Worm (Caenorhabditis elegans) whole organism, L1 larva: Measurements from ENCODE around the gene golg-2.

Source experiments
- C16A3.4 ChIP-seq: fragments of 150-350 bp; optimal IDR thresholded peaks from 2 replicates; lab custom pipeline; 2014; ENCODE audit warnings: missing biosample characterization, missing genetic modification characterization
- C34B4.2 ChIP-seq: sonication (generic microtip); optimal IDR thresholded peaks from 2 replicates; lab custom pipeline; 2017; ENCODE audit warnings: mild to moderate bottlenecking, missing genetic modification characterization, missing compliant biosample characterization
- F16B12.6 ChIP-seq: fragments of 150-350 bp; optimal IDR thresholded peaks from 2 replicates; lab custom pipeline; 2014; ENCODE audit warnings: missing biosample characterization, missing genetic modification characterization
- alr-1 ChIP-seq: fragments of 200-800 bp; sonication (Bioruptor generic); optimal IDR thresholded peaks from 2 replicates; lab custom pipeline; 2018; ENCODE audit warnings: borderline replicate concordance, mild to moderate bottlenecking, missing genetic modification characterization, missing compliant biosample characterization
- blmp-1 ChIP-seq: fragments of 150-350 bp; optimal IDR thresholded peaks from 2 replicates; lab custom pipeline; 2014; ENCODE audit warnings: missing biosample characterization, missing genetic modification characterization
- ces-1 ChIP-seq: fragments of 150-350 bp; optimal IDR thresholded peaks from 2 replicates; lab custom pipeline; 2014; ENCODE audit warnings: missing biosample characterization, missing genetic modification reagents, missing genetic modification characterization
- dsc-1 ChIP-seq: sonication (generic microtip); optimal IDR thresholded peaks from 2 replicates; lab custom pipeline; 2016; ENCODE audit warnings: mild to moderate bottlenecking, missing genetic modification characterization, missing compliant biosample characterization
- efl-1 ChIP-seq, 4 experiments: fragments of 150-350 bp; optimal IDR thresholded peaks in 3 of 4; peaks in 1 of 4; 1 replicate in 1 of 4; 2 replicates in 3 of 4; lab custom pipeline; 2014; ENCODE audit warnings: missing biosample characterization in 2 of 4, missing genetic modification characterization in 2 of 4, missing genetic modification reagents in 2 of 4
- efl-3 ChIP-seq: fragments of 200-800 bp; sonication (Bioruptor generic); optimal IDR thresholded peaks from 2 replicates; lab custom pipeline; 2018; ENCODE audit warnings: mild to moderate bottlenecking, missing genetic modification characterization, missing compliant biosample characterization
- fkh-10 ChIP-seq: sonication (generic microtip); optimal IDR thresholded peaks from 2 replicates; lab custom pipeline; 2017; ENCODE audit warnings: missing biosample characterization, missing genetic modification reagents, missing genetic modification characterization
- hlh-17 ChIP-seq: fragments of 200-800 bp; sonication (Bioruptor generic); optimal IDR thresholded peaks from 2 replicates; lab custom pipeline; 2018; ENCODE audit warnings: missing genetic modification characterization, mild to moderate bottlenecking, missing compliant biosample characterization, moderate library complexity, borderline replicate concordance
- hlh-4 ChIP-seq: sonication (generic microtip); optimal IDR thresholded peaks from 2 replicates; lab custom pipeline; 2016; ENCODE audit warnings: mild to moderate bottlenecking, missing genetic modification characterization, missing compliant biosample characterization
- irx-1 ChIP-seq: sonication (generic microtip); optimal IDR thresholded peaks from 2 replicates; lab custom pipeline; 2016; ENCODE audit warnings: missing genetic modification characterization, missing compliant biosample characterization
- isw-1 ChIP-seq: fragments of 200-800 bp; sonication (Bioruptor generic); IDR thresholded peaks from 2 replicates; pipeline ENCODE4 v1.3.6; 2022; ENCODE audit warnings: missing genetic modification characterization, missing compliant biosample characterization
- jun-1 ChIP-seq: fragments of 150-350 bp; optimal IDR thresholded peaks from 2 replicates; lab custom pipeline; 2014; ENCODE audit warnings: missing biosample characterization, missing genetic modification reagents, missing genetic modification characterization
- lin-14 ChIP-seq: fragments of 200-800 bp; sonication (Bioruptor generic); optimal IDR thresholded peaks from 2 replicates; lab custom pipeline; 2018; ENCODE audit warnings: mild to moderate bottlenecking, missing genetic modification characterization, moderate library complexity, missing compliant biosample characterization
- lin-15B ChIP-seq: fragments of 150-350 bp; sonication (generic microtip); optimal IDR thresholded peaks from 3 replicates; lab custom pipeline; 2014; ENCODE audit warnings: missing biosample characterization, missing genetic modification characterization
- lin-35 ChIP-seq, 2 experiments: fragments of 150-350 bp; optimal IDR thresholded peaks; 2 replicates each; lab custom pipeline; 2014; ENCODE audit warnings: missing biosample characterization in 2 of 2, missing genetic modification characterization in 2 of 2, missing genetic modification reagents in 2 of 2
- lir-3 ChIP-seq: sonication (generic microtip); optimal IDR thresholded peaks from 2 replicates; lab custom pipeline; 2016; ENCODE audit warnings: mild to moderate bottlenecking, missing genetic modification characterization, moderate library complexity, missing compliant biosample characterization; ENCODE audit not compliant: poor library complexity
- mab-9 ChIP-seq: fragments of 200-800 bp; sonication (Bioruptor generic); IDR thresholded peaks from 2 replicates; pipeline ENCODE4 v1.3.6; 2022; ENCODE audit warnings: missing genetic modification reagents, missing genetic modification characterization, missing compliant biosample characterization
- mep-1 ChIP-seq: fragments of 150-350 bp; optimal IDR thresholded peaks from 2 replicates; lab custom pipeline; 2014; ENCODE audit warnings: missing biosample characterization, missing genetic modification characterization
- nhr-19 ChIP-seq: fragments of 200-800 bp; sonication (Bioruptor generic); conservative IDR thresholded peaks from 2 replicates; pipeline ENCODE4 v1.3.6; 2022; ENCODE audit warnings: missing genetic modification characterization, missing compliant biosample characterization
- nhr-20 ChIP-seq: sonication (generic microtip); optimal IDR thresholded peaks from 2 replicates; lab custom pipeline; 2016; ENCODE audit warnings: mild to moderate bottlenecking, missing genetic modification characterization, missing compliant biosample characterization
- nhr-47 ChIP-seq: sonication (generic microtip); optimal IDR thresholded peaks from 2 replicates; lab custom pipeline; 2016; ENCODE audit warnings: mild to moderate bottlenecking, missing genetic modification characterization, moderate library complexity, missing compliant biosample characterization
- nhr-77 ChIP-seq: fragments of 150-350 bp; optimal IDR thresholded peaks from 2 replicates; lab custom pipeline; 2014; ENCODE audit warnings: missing biosample characterization, missing genetic modification characterization
- nhr-85 ChIP-seq: sonication (generic microtip); peaks from one replicate; lab custom pipeline; 2016; ENCODE audit warnings: missing genetic modification characterization, inconsistent platforms, missing compliant biosample characterization
- pag-3 ChIP-seq: sonication (generic microtip); optimal IDR thresholded peaks from 2 replicates; lab custom pipeline; 2017; ENCODE audit warnings: missing genetic modification characterization, mild to moderate bottlenecking, missing compliant biosample characterization, antibody characterized with exemption, borderline replicate concordance; ENCODE audit not compliant: insufficient read depth
- rnt-1 ChIP-seq: sonication (generic microtip); optimal IDR thresholded peaks from 2 replicates; lab custom pipeline; 2016; ENCODE audit warnings: mild to moderate bottlenecking, missing genetic modification characterization, moderate library complexity, missing compliant biosample characterization
- skn-1 ChIP-seq: fragments of 150-350 bp; optimal IDR thresholded peaks from 2 replicates; lab custom pipeline; 2014; ENCODE audit warnings: missing biosample characterization, missing genetic modification characterization
- snpc-4 ChIP-seq: fragments of 150-350 bp; optimal IDR thresholded peaks from 2 replicates; lab custom pipeline; 2014; ENCODE audit warnings: missing biosample characterization, missing genetic modification characterization
- tbx-2 ChIP-seq: sonication (generic microtip); optimal IDR thresholded peaks from 2 replicates; lab custom pipeline; 2016; ENCODE audit warnings: missing genetic modification characterization, missing compliant biosample characterization
- tlp-1 ChIP-seq: fragments of 150-350 bp; optimal IDR thresholded peaks from 2 replicates; lab custom pipeline; 2014; ENCODE audit warnings: missing biosample characterization, missing genetic modification characterization
- unc-86 ChIP-seq: sonication (generic microtip); optimal IDR thresholded peaks from 2 replicates; lab custom pipeline; 2016; ENCODE audit warnings: missing genetic modification characterization, missing compliant biosample characterization
- unc-98 ChIP-seq: fragments of 200-800 bp; sonication (Bioruptor generic); IDR thresholded peaks from 2 replicates; pipeline ENCODE4 v1.3.6; 2022; ENCODE audit warnings: missing genetic modification characterization, missing compliant biosample characterization
- ztf-11 ChIP-seq, 2 experiments: sonication (generic microtip); optimal IDR thresholded peaks; 2 replicates each; lab custom pipeline; 2016 to 2017; ENCODE audit warnings: missing genetic modification characterization in 2 of 2, missing biosample characterization in 1 of 2, missing compliant biosample characterization in 1 of 2

The golg-2 gene

ce11 chrII:4993530-4994192 lies 46.2 kb downstream of the golg-2 start, which contains the start of the genes eif-1 and vps-24 (continued):
- TF ChIP-seq dsc-1 = peak; percentile 30
- peak; percentile 49 for TF ChIP-seq lin-14
- peak; percentile 57 to 64 for TF ChIP-seq efl-1 (optimal IDR thresholded peaks at IDR 0.05; lab: Kevin White, UChicago)
- TF ChIP-seq efl-1 (GFP tag; optimal IDR thresholded peaks at IDR 0.05 in 1 of 2; lab: Kevin White, UChicago) = peak; percentile 72 to 95
- peak; percentile 27 for TF ChIP-seq nhr-20 (tag; lab: Kevin White, UChicago)
- peak; percentile 30 for TF ChIP-seq irx-1 (tag; lab: Kevin White, UChicago)
- peak; percentile 2 for TF ChIP-seq skn-1 (tag; lab: Kevin White, UChicago)
- TF ChIP-seq efl-3 (GFP tag; lab: Kevin White, UChicago) = no peak
- TF ChIP-seq C34B4.2 (tag; lab: Kevin White, UChicago) = no peak
- TF ChIP-seq rnt-1 (tag; lab: Kevin White, UChicago) = peak; percentile 65
- peak; percentile 34 for TF ChIP-seq mep-1 (tag; lab: Kevin White, UChicago)
- peak; percentile 46 for TF ChIP-seq nhr-47 (tag; lab: Kevin White, UChicago)
- peak; percentile 58 for TF ChIP-seq lir-3 (tag; lab: Kevin White, UChicago)
- peak; percentile 12 for TF ChIP-seq blmp-1 (tag; lab: Kevin White, UChicago)
- peak; percentile 56 for TF ChIP-seq lin-15B
- peak; percentile 64 for TF ChIP-seq nhr-85 (tag; lab: Kevin White, UChicago)
- peak; percentile 24 for TF ChIP-seq F16B12.6 (tag; lab: Kevin White, UChicago)
- TF ChIP-seq lin-35 (GFP tag; optimal IDR thresholded peaks at IDR 0.05; lab: Kevin White, UChicago) = peak; percentile 62 to 65
- no peak for TF ChIP-seq tlp-1 (tag; lab: Kevin White, UChicago)
- peak; percentile 47 for TF ChIP-seq tbx-2
- TF ChIP-seq snpc-4 (tag; lab: Kevin White, UChicago) = peak; percentile 29
- TF ChIP-seq nhr-77 (tag; lab: Kevin White, UChicago) = no peak
- peak; percentile 30 for TF ChIP-seq C16A3.4 (tag; lab: Kevin White, UChicago)
- TF ChIP-seq, all 84 proteins: peak for 29

ce11 chrII:4992977-4993376 lies 46.9 kb downstream of the golg-2 start, which contains the start of gene pigb-1:
TSS of gene pigb-1 (minus strand) at chrII:4993077.
- TF ChIP-seq nhr-85 (tag; lab: Kevin White, UChicago) = no peak
- no peak for TF ChIP-seq mep-1 (tag; lab: Kevin White, UChicago)
- TF ChIP-seq jun-1 = no peak
- TF ChIP-seq alr-1 = no peak
- no peak for TF ChIP-seq lir-3 (tag; lab: Kevin White, UChicago)
- no peak for TF ChIP-seq hlh-17 (GFP tag; lab: Kevin White, UChicago)
- no peak for TF ChIP-seq C34B4.2 (tag; lab: Kevin White, UChicago)
- TF ChIP-seq, all 84 proteins: peak for 0

ce11 chrII:4989802-4990201 lies 50.1 kb downstream of the golg-2 start, which contains the start of gene T27F7.12:
TSS of gene T27F7.12 (plus strand) at chrII:4990102.
- TF ChIP-seq hlh-4 (tag; lab: Kevin White, UChicago) (no peak), mep-1 (tag; lab: Kevin White, UChicago) (no peak), pag-3 (tag; lab: Kevin White, UChicago) (no peak)

- TF ChIP-seq isw-1 (no peak), mab-9 (GFP tag; lab: Robert Waterston, UW) (no peak), C34B4.2 (tag; lab: Kevin White, UChicago) (no peak), blmp-1 (tag; lab: Kevin White, UChicago) (no peak), unc-98 (no peak)
Observed at ce11 chrII:4987257-4987656, 52.6 kb downstream of the golg-2 start.

ce11 chrII:4986664-4987063 lies 53.2 kb downstream of the golg-2 start:
- no peak for TF ChIP-seq nhr-19
- TF ChIP-seq unc-86 (tag; lab: Kevin White, UChicago) = no peak
- no peak for TF ChIP-seq C16A3.4 (tag; lab: Kevin White, UChicago)
- TF ChIP-seq fkh-10 = no peak
- no peak for TF ChIP-seq ztf-11 (tag; optimal IDR thresholded peaks at IDR 0.05; lab: Kevin White, UChicago)
- no peak for TF ChIP-seq ces-1 (GFP tag; lab: Kevin White, UChicago)
- TF ChIP-seq nhr-47 (tag; lab: Kevin White, UChicago) = no peak
- TF ChIP-seq hlh-4 (tag; lab: Kevin White, UChicago) = no peak
- no peak for TF ChIP-seq nhr-77 (tag; lab: Kevin White, UChicago)
- TF ChIP-seq efl-3 (GFP tag; lab: Kevin White, UChicago) = no peak
